Fruit fly (Drosophila melanogaster): Measurements from ENCODE around the gene TwdlE.

TwdlE gene

DNA sequence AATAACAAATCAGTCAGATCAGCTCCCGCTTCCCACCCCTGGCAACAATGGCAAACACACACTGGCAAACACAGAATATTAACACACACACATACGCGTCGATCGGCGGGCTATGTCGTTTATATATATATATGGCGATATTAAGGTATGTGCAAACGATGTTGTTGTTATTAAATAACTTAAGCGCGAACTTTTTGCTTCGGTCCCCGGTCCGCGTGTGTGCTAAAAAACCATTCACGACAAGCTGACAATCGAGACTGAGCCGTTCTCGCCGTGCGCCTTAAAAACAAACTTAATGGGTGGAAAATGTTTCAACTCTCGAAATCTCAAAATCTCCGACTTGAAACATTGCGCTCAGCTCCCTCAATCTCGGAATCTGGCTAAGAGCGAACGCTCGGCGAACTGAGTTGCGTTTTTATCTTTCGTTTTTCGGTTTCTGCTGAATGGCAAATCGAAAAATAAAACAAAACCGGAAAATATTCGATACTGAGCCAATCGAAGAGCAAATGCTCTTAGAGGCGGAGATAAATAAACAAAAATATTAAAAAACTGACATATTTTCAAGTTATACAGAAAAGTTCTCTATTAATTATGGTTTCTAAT lies 18.8 kb upstream of the TwdlE start, which contains the start of gene spz3 (continued):
- TF ChIP-seq CG4318 (GFP tag; optimal IDR thresholded peaks at IDR 0.05), result no peak
- peak; percentile 63 for TF ChIP-seq vri (GFP tag; optimal IDR thresholded peaks at IDR 0.05)
- TF ChIP-seq spab (GFP tag; optimal IDR thresholded peaks at IDR 0.05), result peak; percentile 63
- TF ChIP-seq CG8319 (GFP tag; optimal IDR thresholded peaks at IDR 0.05), result no peak
- TF ChIP-seq fkh (GFP tag; optimal IDR thresholded peaks at IDR 0.05), result no peak
- TF ChIP-seq acj6 (GFP tag; optimal IDR thresholded peaks at IDR 0.05), result no peak
- peak; percentile 82 for TF ChIP-seq CG9139 (GFP tag; optimal IDR thresholded peaks at IDR 0.05)
- peak; percentile 53 for TF ChIP-seq CG3032 (tag; optimal IDR thresholded peaks at IDR 0.05)
- TF ChIP-seq CG6276 (GFP tag; optimal IDR thresholded peaks at IDR 0.05), result peak; percentile 82
- peak; percentile 27; the same call in 1 of the 2 replicates for TF ChIP-seq Gug (GFP tag; IDR thresholded peaks at IDR 0.05)
- TF ChIP-seq esn (GFP tag; optimal IDR thresholded peaks at IDR 0.05), result no peak
- peak; percentile 9 for TF ChIP-seq lz (GFP tag; optimal IDR thresholded peaks at IDR 0.05)
- peak; percentile 78 for TF ChIP-seq CG1621 (tag; optimal IDR thresholded peaks at IDR 0.05)
- no peak for TF ChIP-seq Hr38 (GFP tag; optimal IDR thresholded peaks at IDR 0.05)
- TF ChIP-seq cyc (GFP tag; optimal IDR thresholded peaks at IDR 0.05), result no peak
- TF ChIP-seq Lpt (GFP tag; optimal IDR thresholded peaks at IDR 0.05), result peak; percentile 23
- TF ChIP-seq CG6792 (GFP tag; optimal IDR thresholded peaks at IDR 0.05), result peak; percentile 6
- TF ChIP-seq Eip78C (GFP tag), result peak; percentile 70
- TF ChIP-seq CG11294 (GFP tag; IDR thresholded peaks at IDR 0.05), result no peak
- TF ChIP-seq Sox14 (GFP tag; optimal IDR thresholded peaks at IDR 0.05), result no peak
- TF ChIP-seq CG11902 (GFP tag; optimal IDR thresholded peaks at IDR 0.05), result no peak
- no peak for TF ChIP-seq svp (GFP tag)
- peak; percentile 71 for TF ChIP-seq dsx (GFP tag; optimal IDR thresholded peaks at IDR 0.05; ENCODE audit: poor library complexity, severe bottlenecking)
- peak; percentile 84 for TF ChIP-seq CG8119 (GFP tag; IDR thresholded peaks at IDR 0.05)
- peak; percentile 55 for TF ChIP-seq CG8632 (GFP tag; optimal IDR thresholded peaks at IDR 0.05)
- TF ChIP-seq CG10631 (GFP tag; optimal IDR thresholded peaks at IDR 0.05), result no peak
- TF ChIP-seq pdm3 (GFP tag; optimal IDR thresholded peaks at IDR 0.05), result peak; percentile 53
- TF ChIP-seq CG6854 (GFP tag; optimal IDR thresholded peaks at IDR 0.05), result peak; percentile 74

dm6 chr2L:7878372-7878771 lies 17.7 kb upstream of the TwdlE start:
- TF ChIP-seq Sox14 (GFP tag; optimal IDR thresholded peaks at IDR 0.05) (no peak), CG6854 (GFP tag; optimal IDR thresholded peaks at IDR 0.05) (no peak), eg (GFP tag; IDR thresholded peaks at IDR 0.05) (no peak), CG15336 (GFP tag; IDR thresholded peaks at IDR 0.05) (no peak), Hr4 (GFP tag; optimal IDR thresholded peaks at IDR 0.05) (no peak), CG3032 (tag; optimal IDR thresholded peaks at IDR 0.05) (no peak), CG8319 (GFP tag; optimal IDR thresholded peaks at IDR 0.05) (no peak), Blimp-1 (GFP tag; optimal IDR thresholded peaks at IDR 0.05) (no peak), Met (GFP tag; optimal IDR thresholded peaks at IDR 0.05) (no peak), vri (GFP tag; optimal IDR thresholded peaks at IDR 0.05) (no peak), Eip93F (GFP tag; optimal IDR thresholded peaks at IDR 0.05) (no peak), CG10669 (GFP tag; optimal IDR thresholded peaks at IDR 0.05) (no peak)

dm6 chr2L:7876520-7877232 lies 16.0 kb upstream of the TwdlE start:
- TF ChIP-seq Eip75B (GFP tag; optimal IDR thresholded peaks at IDR 0.05) (peak; percentile 47), topi (GFP tag; optimal IDR thresholded peaks at IDR 0.05) (peak; percentile 22), pdm3 (GFP tag; optimal IDR thresholded peaks at IDR 0.05) (peak; percentile 35), CG34406 (GFP tag; optimal IDR thresholded peaks at IDR 0.05) (peak; percentile 47), CG9139 (GFP tag; optimal IDR thresholded peaks at IDR 0.05) (no peak), lz (GFP tag; optimal IDR thresholded peaks at IDR 0.05) (peak; percentile 19), Smox (GFP tag; optimal IDR thresholded peaks at IDR 0.05) (peak; percentile 26), CG3919 (GFP tag; optimal IDR thresholded peaks at IDR 0.05) (peak; percentile 42), Met (GFP tag; optimal IDR thresholded peaks at IDR 0.05) (peak; percentile 29), Sox102F (GFP tag; optimal IDR thresholded peaks at IDR 0.05) (peak; percentile 18), ss (GFP tag; optimal IDR thresholded peaks at IDR 0.05) (peak in 1 of 2 experiments; percentile 59), acj6 (GFP tag; optimal IDR thresholded peaks at IDR 0.05) (peak; percentile 49), CG8632 (GFP tag; optimal IDR thresholded peaks at IDR 0.05) (peak; percentile 29), dsx (GFP tag; optimal IDR thresholded peaks at IDR 0.05; ENCODE audit: poor library complexity, severe bottlenecking) (no peak), fd85E (GFP tag; optimal IDR thresholded peaks at IDR 0.05) (no peak), salr (GFP tag; optimal IDR thresholded peaks at IDR 0.05) (peak in 1 of 2 experiments; percentile 23), net (GFP tag; optimal IDR thresholded peaks at IDR 0.05) (peak; percentile 33), dac (GFP tag; optimal IDR thresholded peaks at IDR 0.05) (no peak), esn (GFP tag; optimal IDR thresholded peaks at IDR 0.05) (peak; percentile 50), CG15336 (GFP tag; IDR thresholded peaks at IDR 0.05) (no peak), Sox14 (GFP tag; optimal IDR thresholded peaks at IDR 0.05) (peak; percentile 19)

Measured in whole organism, prepupa.